Worm (Caenorhabditis elegans): ENCODE measurements around the gene hda-1.

DNA sequence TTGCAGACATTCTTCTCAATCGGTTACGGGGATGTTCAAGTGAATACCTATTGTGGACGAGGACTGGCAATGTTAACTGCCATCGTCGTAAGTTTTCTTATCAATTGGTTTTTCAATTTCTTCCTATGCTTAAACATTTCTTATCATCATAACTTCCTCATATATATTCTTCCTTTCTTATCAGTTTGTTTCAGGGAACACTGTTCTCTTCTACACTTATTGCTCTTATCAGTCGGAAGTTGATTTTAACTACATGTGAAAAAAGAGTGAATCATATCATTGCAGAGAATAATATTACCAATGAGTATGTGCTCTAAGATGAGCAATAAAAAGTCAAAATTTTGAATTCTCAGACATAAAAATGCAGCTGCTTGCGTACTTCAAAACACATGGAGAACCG is 16.9 kb downstream of the hda-1 start:
- TF ChIP-seq ceh-16 (tag; optimal IDR thresholded peaks at IDR 0.05) (no peak), nfya-1 (tag; optimal IDR thresholded peaks at IDR 0.05; ENCODE audit: insufficient read depth) (no peak), ztf-11 (tag; optimal IDR thresholded peaks at IDR 0.05) (no peak), nhr-237 (tag; optimal IDR thresholded peaks at IDR 0.05) (no peak), fkh-10 (GFP tag; optimal IDR thresholded peaks at IDR 0.05) (no peak), nhr-11 (tag; optimal IDR thresholded peaks at IDR 0.05) (no peak)

All from whole organism, L3 larva.